Worm (Caenorhabditis elegans): Measurements from ENCODE around the gene tag-51.

Gene tag-51

ce11 chrIII:843999-844398 is 10.0 kb upstream of the tag-51 start:
- TF ChIP-seq unc-62 (GFP tag; optimal IDR thresholded peaks at IDR 0.05), result no peak

ce11 chrIII:844577-844976 is 9.4 kb upstream of the tag-51 start:
- no peak for TF ChIP-seq unc-62 (GFP tag; optimal IDR thresholded peaks at IDR 0.05)

DNA sequence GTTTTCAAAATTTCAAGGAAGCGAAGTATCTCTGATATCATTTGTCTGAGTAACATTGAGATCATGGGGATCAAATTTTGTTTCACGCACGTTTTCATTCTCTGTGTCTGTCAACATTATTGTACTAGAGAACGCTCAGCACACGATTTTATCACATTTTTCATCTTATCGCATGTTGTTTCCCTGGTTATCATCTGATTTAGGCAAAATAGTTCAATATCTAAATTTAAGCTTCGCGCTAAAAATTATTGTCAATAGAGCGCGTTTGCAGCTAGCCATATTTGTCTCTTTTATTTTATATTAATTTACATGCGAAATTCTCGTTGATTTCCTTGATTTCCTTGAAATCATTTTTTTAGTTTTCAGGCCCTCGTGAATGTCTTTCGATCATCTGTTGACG is 8.5 kb upstream of the tag-51 start, which contains the start of gene K02F3.2:
Gene K02F3.2, plus strand, starts transcription at position 357 of the 400 bp plus-strand sequence.
- TF ChIP-seq unc-62 (GFP tag; optimal IDR thresholded peaks at IDR 0.05), result no peak

ce11 chrIII:852296-852695 is 1.7 kb upstream of the tag-51 start, which contains the start of gene moma-1:
moma-1 (minus strand) TSS chrIII:852396.
- TF ChIP-seq unc-62 (GFP tag; optimal IDR thresholded peaks at IDR 0.05), result no peak

DNA sequence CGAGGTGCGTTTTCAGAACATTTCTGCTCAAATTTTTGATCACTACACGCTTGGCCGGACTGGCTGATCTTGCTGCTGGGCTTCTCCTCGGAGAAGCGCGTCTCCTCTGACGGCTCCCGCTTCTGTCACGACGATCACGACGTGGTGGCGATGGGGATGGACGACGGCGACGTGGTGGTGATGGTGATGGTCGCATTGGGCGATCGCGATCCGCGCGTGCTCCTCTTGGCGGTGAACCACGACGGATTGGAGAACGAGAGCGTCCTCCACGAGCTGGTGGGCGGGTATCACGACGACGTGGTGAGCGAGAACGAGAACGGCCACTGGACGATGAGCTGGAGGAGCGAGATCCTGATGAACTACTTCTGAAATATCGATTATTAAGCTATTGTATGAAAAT is 607 bp upstream of the tag-51 start:
- no peak for TF ChIP-seq unc-62 (GFP tag; optimal IDR thresholded peaks at IDR 0.05)

- no peak for TF ChIP-seq unc-62 (GFP tag; optimal IDR thresholded peaks at IDR 0.05)
These were observed 2.2 kb downstream of the tag-51 start, which contains the start of gene K02F3.12 for ce11 chrIII:856260-856659. K02F3.12 (plus strand) TSS chrIII:856560.

DNA sequence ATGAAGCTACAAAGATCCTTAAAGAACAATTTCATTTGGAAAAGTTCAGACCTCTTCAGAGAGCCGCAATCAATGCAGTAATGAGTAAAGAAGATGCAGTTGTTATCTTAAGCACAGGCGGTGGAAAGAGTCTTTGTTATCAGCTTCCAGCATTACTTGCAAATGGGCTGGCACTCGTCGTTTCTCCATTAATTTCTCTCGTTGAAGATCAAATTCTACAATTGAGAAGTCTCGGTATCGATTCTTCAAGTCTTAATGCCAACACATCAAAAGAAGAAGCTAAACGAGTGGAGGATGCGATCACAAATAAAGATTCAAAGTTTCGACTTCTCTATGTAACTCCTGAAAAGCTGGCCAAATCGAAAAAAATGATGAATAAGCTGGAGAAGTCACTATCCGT is 2.9 kb downstream of the tag-51 start:
- TF ChIP-seq unc-62 (GFP tag; optimal IDR thresholded peaks at IDR 0.05), result no peak

ce11 chrIII:859898-860297 is 5.9 kb downstream of the tag-51 start, which contains the start of gene exos-4.2:
exos-4.2 (plus strand) TSS chrIII:860198.
- no peak for TF ChIP-seq unc-62 (GFP tag; optimal IDR thresholded peaks at IDR 0.05)

DNA sequence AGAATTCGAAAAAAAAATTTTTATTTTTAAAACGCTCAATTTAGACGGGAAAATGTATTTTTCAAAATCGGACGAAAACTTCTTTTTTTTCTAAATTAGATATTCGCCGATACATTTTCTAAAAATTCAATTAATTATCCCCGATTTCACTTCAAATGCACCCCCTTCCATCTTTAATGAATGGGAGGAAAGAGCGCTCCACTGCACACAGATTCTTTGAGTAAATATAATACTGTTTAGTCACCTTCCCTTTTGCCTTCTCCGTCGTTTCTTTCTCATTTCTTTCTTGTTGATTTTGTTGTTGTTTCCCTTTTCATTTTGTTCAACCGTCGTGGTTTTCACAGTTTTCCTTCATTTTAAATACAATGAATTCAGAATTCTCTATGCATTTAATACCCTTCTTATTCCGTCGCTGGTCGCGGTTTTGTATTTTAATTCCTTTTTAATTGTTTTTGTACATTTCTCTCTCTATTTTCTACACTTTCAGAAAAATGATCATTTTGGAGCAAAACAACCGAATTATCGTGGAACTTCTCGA is 7.9 kb downstream of the tag-51 start, which contains the start of gene arx-4:
Gene arx-4, plus strand, starts transcription at position 488 of the 538 bp plus-strand sequence.
- TF ChIP-seq unc-62 (GFP tag; optimal IDR thresholded peaks at IDR 0.05), result no peak

DNA sequence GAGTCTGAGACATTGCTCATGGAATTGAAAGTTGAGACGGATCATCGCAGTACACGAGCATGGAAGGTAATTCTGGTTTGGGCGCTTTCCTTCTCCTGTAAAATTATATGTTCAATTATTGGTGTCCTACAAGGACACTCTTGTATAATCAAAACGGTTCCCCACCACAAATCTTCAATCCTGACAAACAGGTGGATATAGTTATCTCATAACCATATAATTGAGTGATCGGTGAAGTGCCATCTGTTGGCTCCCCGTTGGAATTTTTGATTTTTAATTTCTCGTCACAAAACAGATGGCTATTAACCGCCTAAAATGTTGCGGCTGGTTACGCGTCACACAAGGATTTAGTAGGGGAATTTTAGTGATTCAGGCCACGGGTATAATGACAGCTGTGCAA is 14.8 kb downstream of the tag-51 start:
- no peak for TF ChIP-seq unc-62 (GFP tag; optimal IDR thresholded peaks at IDR 0.05)

- no peak for TF ChIP-seq unc-62 (GFP tag; optimal IDR thresholded peaks at IDR 0.05)
These were observed 15.8 kb downstream of the tag-51 start, which contains the start of gene T24C4.2 for ce11 chrIII:869869-870268. T24C4.2 (minus strand) TSS chrIII:869969.

DNA sequence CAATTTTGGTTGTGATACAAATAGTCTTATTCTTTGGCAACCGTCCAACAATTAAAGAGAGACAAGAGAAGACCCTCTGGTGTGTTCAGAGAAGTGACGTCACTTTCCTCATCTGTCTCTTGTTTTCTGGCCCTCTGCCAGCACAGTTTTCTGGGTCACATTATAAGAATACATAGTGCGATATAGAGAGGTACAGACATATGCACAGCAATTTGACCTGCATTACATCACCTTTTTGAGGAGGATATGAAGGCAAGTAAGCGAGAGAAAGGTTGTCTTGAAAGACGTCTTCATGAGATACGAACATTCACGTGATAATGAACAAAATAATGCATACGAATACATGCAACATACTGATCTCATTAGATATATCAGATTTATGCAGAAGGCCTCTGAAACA is 16.5 kb downstream of the tag-51 start:
- TF ChIP-seq unc-62 (GFP tag; optimal IDR thresholded peaks at IDR 0.05), result no peak

DNA sequence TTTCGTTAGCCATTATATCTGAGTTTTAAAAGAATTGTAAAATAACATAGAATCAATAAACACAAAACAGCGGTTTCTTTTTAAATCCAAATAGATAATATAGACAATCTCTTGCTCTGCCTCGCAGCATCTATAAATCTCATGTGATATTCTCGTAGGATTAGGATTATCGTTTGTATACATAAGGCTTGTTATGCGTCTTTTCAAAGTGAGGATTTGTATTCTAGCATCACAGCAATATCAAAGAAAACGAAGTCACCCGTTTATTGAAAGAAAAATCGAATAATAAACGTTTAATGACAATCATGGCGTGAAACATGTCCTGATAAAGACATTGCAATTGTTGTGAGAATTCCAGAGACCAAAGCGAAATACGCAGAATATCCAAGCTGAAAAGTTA is 18.4 kb downstream of the tag-51 start, which contains the start of the genes T24C4.3 and clc-20:
Gene T24C4.3, minus strand, starts transcription at position 101 of the 400 bp plus-strand sequence.
Gene clc-20, plus strand, starts transcription at position 211 of the 400 bp plus-strand sequence.
- TF ChIP-seq unc-62 (GFP tag; optimal IDR thresholded peaks at IDR 0.05), result no peak

DNA sequence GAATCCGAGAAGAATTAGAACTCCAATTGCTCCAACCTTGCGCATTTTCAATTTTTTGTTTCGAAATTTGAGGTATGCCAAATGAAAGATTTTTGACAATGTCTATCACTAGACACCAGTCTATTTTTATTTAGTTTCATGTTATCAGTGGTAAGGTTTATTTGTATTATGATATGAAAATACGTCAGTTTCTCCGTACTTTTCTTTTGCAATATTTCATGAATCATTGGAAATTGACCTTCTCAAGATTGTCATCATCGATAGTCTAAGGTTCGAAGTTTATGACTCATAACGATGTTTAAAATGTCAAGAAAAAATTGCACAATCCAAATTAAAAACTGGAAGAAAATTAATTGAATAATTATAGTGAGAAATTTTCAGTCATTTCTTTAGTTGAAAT is 19.4 kb downstream of the tag-51 start, which contains the start of gene clc-19:
Gene clc-19, minus strand, starts transcription at position 135 of the 400 bp plus-strand sequence.
- TF ChIP-seq unc-62 (GFP tag; optimal IDR thresholded peaks at IDR 0.05), result no peak

DNA sequence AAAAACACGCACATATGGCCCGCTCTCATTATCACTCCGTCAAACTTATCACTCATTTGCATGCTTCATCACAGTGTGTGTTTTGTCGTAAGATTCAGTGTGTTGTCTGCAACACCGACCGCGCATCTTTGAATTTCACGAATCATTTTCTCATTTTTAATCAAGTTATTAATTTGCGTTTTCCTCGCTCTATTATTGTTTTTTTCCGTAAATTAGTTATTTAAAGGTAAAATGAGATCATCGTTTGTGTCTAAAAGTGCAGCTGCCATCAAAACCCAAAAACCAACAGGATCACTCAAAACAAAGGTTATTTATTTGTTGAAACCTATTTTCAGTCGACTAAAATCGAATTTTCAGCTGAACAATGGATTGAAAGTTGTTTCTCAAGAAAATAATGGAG is 25.6 kb downstream of the tag-51 start, which contains the start of the genes T24C4.5 and ucr-2.3:
Gene T24C4.5, minus strand, starts transcription at position 101 of the 400 bp plus-strand sequence.
Gene ucr-2.3, plus strand, starts transcription at position 227 of the 400 bp plus-strand sequence.
- no peak for TF ChIP-seq unc-62 (GFP tag; optimal IDR thresholded peaks at IDR 0.05)

DNA sequence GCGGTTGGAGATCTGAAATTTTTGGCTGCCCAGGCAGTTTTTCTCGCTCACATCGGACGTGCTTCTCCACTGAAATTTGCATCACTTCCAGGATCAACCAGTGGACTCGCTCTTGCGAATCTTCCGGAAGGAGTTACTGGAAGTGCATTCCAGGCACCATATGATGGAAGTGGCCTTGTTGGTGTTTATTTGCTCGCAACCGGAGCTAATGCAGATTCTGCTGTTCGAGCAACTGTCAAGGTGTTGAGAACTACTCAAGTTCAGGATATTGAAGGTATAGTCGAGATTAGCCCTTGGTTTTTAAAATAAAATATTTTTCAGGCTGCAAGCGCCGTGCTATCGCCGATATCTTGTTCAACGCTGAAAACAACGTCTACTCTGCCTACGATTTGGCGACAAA is 26.8 kb downstream of the tag-51 start:
- TF ChIP-seq unc-62 (GFP tag; optimal IDR thresholded peaks at IDR 0.05), result no peak

DNA sequence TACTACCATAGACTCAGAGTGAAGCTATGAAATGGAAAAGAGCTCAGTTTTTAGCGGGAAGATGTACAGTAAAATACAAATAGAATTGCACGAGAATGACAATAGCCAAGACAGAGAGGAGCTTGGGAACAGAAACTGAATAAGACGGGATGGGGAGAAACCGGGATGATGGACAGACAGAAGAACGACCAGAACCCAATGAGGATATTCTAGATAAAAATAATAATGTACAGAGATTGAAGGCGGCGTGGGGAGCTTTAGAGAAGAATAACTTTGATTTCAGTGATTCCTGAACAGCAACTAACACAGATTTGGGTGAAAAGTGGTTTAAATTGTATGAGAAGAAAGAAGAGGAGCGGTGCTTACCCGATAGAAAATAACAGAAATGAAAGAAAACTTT is 27.4 kb downstream of the tag-51 start:
- no peak for TF ChIP-seq unc-62 (GFP tag; optimal IDR thresholded peaks at IDR 0.05)
